Fruit fly (Drosophila melanogaster): ENCODE results near the gene cort.

Gene cort

DNA sequence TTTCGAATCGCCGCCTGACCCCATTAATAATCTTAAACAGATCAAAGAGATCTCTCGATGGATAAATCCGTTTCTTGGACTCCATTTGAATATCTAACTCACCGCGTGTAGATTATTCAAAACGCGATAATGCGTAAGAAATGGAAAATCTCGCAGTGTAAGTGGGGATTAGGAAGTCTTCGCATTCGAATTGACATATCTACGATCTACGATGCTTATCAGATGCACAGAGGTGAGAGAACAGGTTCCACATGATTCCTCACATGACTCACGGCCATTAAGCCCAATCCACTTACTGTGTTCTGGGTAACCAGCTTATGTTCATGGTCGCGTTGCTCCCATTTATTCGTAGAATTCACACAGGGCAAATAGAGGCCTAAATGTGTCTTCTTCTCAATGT lies 19.8 kb upstream of the cort start:
- no peak for TF ChIP-seq CG11617 (GFP tag; optimal IDR thresholded peaks at IDR 0.05)
- TF ChIP-seq CG7101 (tag; optimal IDR thresholded peaks at IDR 0.05) = no peak
- TF ChIP-seq Crg-1 (GFP tag; optimal IDR thresholded peaks at IDR 0.05) = no peak
- TF ChIP-seq CG1620 (GFP tag; optimal IDR thresholded peaks at IDR 0.05) = no peak

DNA sequence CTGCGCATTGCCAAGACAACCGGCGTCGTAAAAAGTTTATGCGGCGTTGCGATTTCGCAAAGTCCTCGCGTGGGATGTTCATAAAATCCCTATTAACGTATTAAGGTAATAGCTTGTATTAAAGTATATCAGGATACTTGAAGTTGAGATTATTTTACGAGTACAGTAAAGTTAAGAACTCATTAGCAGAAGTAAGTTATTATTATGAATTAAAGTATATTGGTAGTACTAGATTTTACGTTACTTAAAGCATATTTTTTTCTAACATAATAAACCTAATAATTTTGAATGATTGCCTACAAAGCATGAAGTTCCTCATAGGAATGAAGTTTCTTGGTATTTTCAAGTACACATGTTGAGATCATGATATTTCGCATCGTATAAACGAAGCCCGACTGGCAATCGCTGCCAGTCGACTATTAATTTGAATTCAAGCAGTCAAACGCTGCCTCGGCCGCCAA lies 17.4 kb upstream of the cort start:
- TF ChIP-seq CG7045 (GFP tag; optimal IDR thresholded peaks at IDR 0.05) (no peak), CG5204 (GFP tag; optimal IDR thresholded peaks at IDR 0.05) (no peak), CG7101 (tag; optimal IDR thresholded peaks at IDR 0.05) (no peak), CG14711 (tag; optimal IDR thresholded peaks at IDR 0.05) (no peak), pad (GFP tag; optimal IDR thresholded peaks at IDR 0.05) (no peak), CG33017 (tag; optimal IDR thresholded peaks at IDR 0.05) (no peak), Hr96 (GFP tag; optimal IDR thresholded peaks at IDR 0.05) (no peak), CG1620 (GFP tag; optimal IDR thresholded peaks at IDR 0.05) (no peak)

DNA sequence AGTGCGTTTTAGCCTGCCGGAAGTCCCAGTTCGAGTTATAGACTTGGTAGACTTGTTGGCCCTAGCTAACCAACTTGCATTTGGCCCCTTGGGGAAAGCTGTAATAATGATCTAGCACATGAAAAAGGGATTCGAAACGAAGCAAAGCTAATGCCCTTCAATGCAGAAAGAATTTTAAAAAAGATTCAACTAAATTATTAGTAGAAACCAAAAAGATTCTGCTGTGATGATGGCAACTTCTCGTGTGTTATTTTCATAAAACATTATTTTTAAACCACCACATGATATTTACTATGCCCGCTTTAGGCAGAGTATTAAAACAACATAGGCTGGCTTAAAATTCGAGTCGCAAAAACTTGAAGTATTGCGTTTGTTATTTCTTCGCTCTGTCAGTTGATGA lies 15.6 kb upstream of the cort start:
- no peak for TF ChIP-seq CG7045 (GFP tag; optimal IDR thresholded peaks at IDR 0.05)
- no peak for TF ChIP-seq Mnt (GFP tag; optimal IDR thresholded peaks at IDR 0.05)
- no peak for TF ChIP-seq CG14711 (tag; optimal IDR thresholded peaks at IDR 0.05)
- no peak for TF ChIP-seq bab1 (GFP tag; optimal IDR thresholded peaks at IDR 0.05)
- TF ChIP-seq cic (GFP tag; optimal IDR thresholded peaks at IDR 0.05) = no peak
- TF ChIP-seq CG11617 (GFP tag; optimal IDR thresholded peaks at IDR 0.05) = no peak
- no peak for TF ChIP-seq cnc (optimal IDR thresholded peaks at IDR 0.05)
- TF ChIP-seq tj (GFP tag; optimal IDR thresholded peaks at IDR 0.05) = no peak
- TF ChIP-seq Crg-1 (GFP tag; optimal IDR thresholded peaks at IDR 0.05) = no peak
- no peak for TF ChIP-seq CG7101 (tag; optimal IDR thresholded peaks at IDR 0.05)
- TF ChIP-seq CG1620 (GFP tag; optimal IDR thresholded peaks at IDR 0.05) = no peak
- no peak for TF ChIP-seq toe (GFP tag; optimal IDR thresholded peaks at IDR 0.05)
- no peak for TF ChIP-seq Clk (GFP tag; optimal IDR thresholded peaks at IDR 0.05)
- no peak for TF ChIP-seq pad (GFP tag; optimal IDR thresholded peaks at IDR 0.05)
- no peak for TF ChIP-seq ovo (GFP tag; optimal IDR thresholded peaks at IDR 0.05)
- no peak for TF ChIP-seq CG5204 (GFP tag; optimal IDR thresholded peaks at IDR 0.05)

- TF ChIP-seq CG33017 (tag; optimal IDR thresholded peaks at IDR 0.05) (no peak), Mnt (GFP tag; optimal IDR thresholded peaks at IDR 0.05) (no peak)
These were observed 10.2 kb upstream of the cort start, which contains the start of gene CG11327 for dm6 chr2L:6686612-6687011. TSS of gene CG11327 (minus strand) at chr2L:6686712.

- TF ChIP-seq ovo (GFP tag; optimal IDR thresholded peaks at IDR 0.05) (peak; percentile 85), tj (GFP tag; optimal IDR thresholded peaks at IDR 0.05) (peak; percentile 49), CG12768 (GFP tag; optimal IDR thresholded peaks at IDR 0.05) (peak; percentile 75), Clk (GFP tag; optimal IDR thresholded peaks at IDR 0.05) (peak; percentile 58), CG5204 (GFP tag; optimal IDR thresholded peaks at IDR 0.05) (peak; percentile 81), pad (GFP tag; optimal IDR thresholded peaks at IDR 0.05) (peak; percentile 67), Hr96 (GFP tag; optimal IDR thresholded peaks at IDR 0.05) (peak; percentile 73), cnc (optimal IDR thresholded peaks at IDR 0.05) (no peak), bab1 (GFP tag; optimal IDR thresholded peaks at IDR 0.05) (peak; percentile 60), cic (GFP tag; optimal IDR thresholded peaks at IDR 0.05) (peak; percentile 34), kay (GFP tag; ENCODE audit: borderline replicate concordance) (no peak), CG7101 (tag; optimal IDR thresholded peaks at IDR 0.05) (peak; percentile 73), toe (GFP tag; optimal IDR thresholded peaks at IDR 0.05) (no peak), Mnt (GFP tag; optimal IDR thresholded peaks at IDR 0.05) (peak; percentile 86), CG33017 (tag; optimal IDR thresholded peaks at IDR 0.05) (peak; percentile 46), Crg-1 (GFP tag; optimal IDR thresholded peaks at IDR 0.05) (peak; percentile 48), CG1620 (GFP tag; optimal IDR thresholded peaks at IDR 0.05) (peak; percentile 59), CG14711 (tag; optimal IDR thresholded peaks at IDR 0.05) (peak; percentile 60), CG7045 (GFP tag; optimal IDR thresholded peaks at IDR 0.05) (peak; percentile 68), CG11617 (GFP tag; optimal IDR thresholded peaks at IDR 0.05) (peak; percentile 83)
These were observed 7.8 kb upstream of the cort start, which contains the start of gene Nhe3 for dm6 chr2L:6683992-6684882. TSS of gene Nhe3 (minus strand) at chr2L:6684364.

dm6 chr2L:6682909-6683308 lies 6.5 kb upstream of the cort start:
- no peak for TF ChIP-seq Hr96 (GFP tag; optimal IDR thresholded peaks at IDR 0.05)
- TF ChIP-seq cnc (optimal IDR thresholded peaks at IDR 0.05) = peak in 1 of 2 experiments; percentile 38
- peak; percentile 73 for TF ChIP-seq tj (GFP tag; optimal IDR thresholded peaks at IDR 0.05)
- peak; percentile 81 for TF ChIP-seq kay (GFP tag; ENCODE audit: borderline replicate concordance)
- TF ChIP-seq CG1620 (GFP tag; optimal IDR thresholded peaks at IDR 0.05) = no peak
- TF ChIP-seq bab1 (GFP tag; optimal IDR thresholded peaks at IDR 0.05) = no peak
- no peak for TF ChIP-seq CG11617 (GFP tag; optimal IDR thresholded peaks at IDR 0.05)

DNA sequence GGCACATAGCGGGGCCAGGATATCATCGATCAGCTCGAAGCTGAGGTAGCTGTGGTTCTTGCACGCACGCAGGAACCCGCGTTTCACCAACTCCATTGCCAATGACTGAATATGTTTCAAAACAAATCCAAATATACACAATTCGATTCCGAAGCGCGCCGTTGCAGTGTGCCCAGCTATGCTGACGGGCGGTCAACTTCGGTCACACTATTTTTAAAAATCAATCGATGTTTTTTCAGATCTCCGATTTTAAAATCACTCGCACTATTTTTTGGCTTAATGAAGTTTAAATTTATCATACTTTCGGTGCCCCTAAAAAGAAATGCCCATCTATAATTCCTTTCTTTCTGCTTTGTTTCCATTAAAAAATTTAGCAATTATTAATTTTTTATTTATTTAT lies 1.0 kb upstream of the cort start, which contains the start of gene Nse1:
Nse1 (minus strand) TSS at position 173 of the 400 bp plus-strand sequence.
- no peak for TF ChIP-seq CG33017 (tag; optimal IDR thresholded peaks at IDR 0.05)
- TF ChIP-seq CG11617 (GFP tag; optimal IDR thresholded peaks at IDR 0.05) = no peak
- TF ChIP-seq pad (GFP tag; optimal IDR thresholded peaks at IDR 0.05) = no peak
- no peak for TF ChIP-seq CG7101 (tag; optimal IDR thresholded peaks at IDR 0.05)
- peak; percentile 1 for TF ChIP-seq bab1 (GFP tag; optimal IDR thresholded peaks at IDR 0.05)
- no peak for TF ChIP-seq cic (GFP tag; optimal IDR thresholded peaks at IDR 0.05)
- TF ChIP-seq CG12768 (GFP tag; optimal IDR thresholded peaks at IDR 0.05) = no peak

Measured in whole organism, adult.